Worm (Caenorhabditis elegans): ENCODE data around the gene Y57A10B.6.

Y57A10B.6 gene

DNA sequence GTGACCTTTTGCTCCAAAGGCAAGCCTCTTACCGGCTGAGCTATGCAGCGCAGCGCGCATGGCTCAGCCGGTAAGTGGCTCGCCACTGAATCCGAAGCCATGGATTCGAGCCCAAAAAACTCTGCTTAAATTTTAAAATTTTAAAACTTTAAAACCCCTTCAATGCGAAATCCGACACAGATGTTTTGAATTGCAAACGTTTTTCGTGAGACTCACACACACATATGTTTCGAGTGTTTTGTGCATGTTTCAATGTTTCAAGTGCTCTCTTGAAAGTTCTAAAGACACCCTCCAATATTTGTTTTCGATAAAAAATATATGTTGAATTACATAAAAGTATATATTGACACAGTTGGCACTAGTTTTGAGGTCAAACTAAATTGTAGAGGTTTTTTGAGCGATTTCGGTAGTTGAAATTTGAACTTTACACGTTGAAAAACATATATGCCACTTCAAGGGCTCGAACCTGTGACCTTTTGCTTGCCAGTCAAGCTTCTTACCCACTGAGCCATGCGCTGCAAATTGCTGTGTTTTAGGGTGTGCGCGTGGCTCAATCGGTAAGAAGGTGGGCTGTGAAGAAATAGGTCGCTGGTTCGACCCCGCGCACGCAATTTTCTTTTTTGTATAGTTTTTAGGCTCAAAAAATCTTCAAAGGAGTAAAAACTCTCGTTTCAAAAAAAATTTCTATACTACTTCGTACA lies 43.4 kb upstream of the Y57A10B.6 start:
- TF ChIP-seq nhr-12 (tag; optimal IDR thresholded peaks at IDR 0.05) (no peak), dpl-1 (GFP tag; optimal IDR thresholded peaks at IDR 0.05) (no peak), sox-4 (tag; optimal IDR thresholded peaks at IDR 0.05) (no peak), nhr-71 (tag; optimal IDR thresholded peaks at IDR 0.05) (no peak), snpc-4 (tag; optimal IDR thresholded peaks at IDR 0.05) (no peak), snu-23 (GFP tag; optimal IDR thresholded peaks at IDR 0.05) (no peak), nhr-76 (tag; optimal IDR thresholded peaks at IDR 0.05) (no peak), nhr-84 (tag; optimal IDR thresholded peaks at IDR 0.05) (no peak), aly-2 (tag; optimal IDR thresholded peaks at IDR 0.05) (no peak), ets-5 (GFP tag; IDR thresholded peaks at IDR 0.05) (0 out of 2 replicates have a peak, but pooled peaks have one; percentile 59), xbp-1 (tag; optimal IDR thresholded peaks at IDR 0.05) (no peak), jun-1 (tag; optimal IDR thresholded peaks at IDR 0.05) (no peak), lin-15B (tag; optimal IDR thresholded peaks at IDR 0.05) (no peak), efl-1 (optimal IDR thresholded peaks at IDR 0.05) (no peak), efl-1 (GFP tag; optimal IDR thresholded peaks at IDR 0.05 in 1 of 2) (peak in 1 of 2 experiments; percentile 83), ceh-88 (GFP tag; IDR thresholded peaks at IDR 0.05) (no peak), nhr-11 (tag; optimal IDR thresholded peaks at IDR 0.05) (no peak), irx-1 (tag; optimal IDR thresholded peaks at IDR 0.05) (no peak), grh-1 (GFP tag; IDR thresholded peaks at IDR 0.05) (no peak), lsy-2 (tag; optimal IDR thresholded peaks at IDR 0.05) (no peak), unc-30 (tag; optimal IDR thresholded peaks at IDR 0.05) (no peak), ceh-8 (GFP tag; optimal IDR thresholded peaks at IDR 0.05) (no peak), ceh-90 (tag; optimal IDR thresholded peaks at IDR 0.05) (no peak), ceh-82 (tag; optimal IDR thresholded peaks at IDR 0.05) (no peak), hlh-17 (GFP tag; optimal IDR thresholded peaks at IDR 0.05; ENCODE audit: borderline replicate concordance) (no peak), nhr-19 (GFP tag; conservative IDR thresholded peaks at IDR 0.05) (no peak), ces-1 (GFP tag; optimal IDR thresholded peaks at IDR 0.05) (no peak), dsc-1 (tag; optimal IDR thresholded peaks at IDR 0.05) (peak; percentile 82), fkh-4 (tag; optimal IDR thresholded peaks at IDR 0.05; ENCODE audit: borderline replicate concordance) (peak; percentile 74), hlh-4 (tag; optimal IDR thresholded peaks at IDR 0.05) (no peak), lin-14 (GFP tag; optimal IDR thresholded peaks at IDR 0.05) (peak; percentile 7), vab-15 (tag; optimal IDR thresholded peaks at IDR 0.05) (no peak), pax-3 (tag; optimal IDR thresholded peaks at IDR 0.05) (no peak), elt-2 (tag; optimal IDR thresholded peaks at IDR 0.05) (no peak), nhr-20 (tag; optimal IDR thresholded peaks at IDR 0.05) (no peak), lir-3 (tag; optimal IDR thresholded peaks at IDR 0.05; ENCODE audit: poor library complexity) (peak; percentile 19)

ce11 chrII:12348957-12349356 lies 40.9 kb upstream of the Y57A10B.6 start:
- TF ChIP-seq zag-1 (tag; optimal IDR thresholded peaks at IDR 0.05) (no peak), lin-14 (GFP tag; optimal IDR thresholded peaks at IDR 0.05) (peak; percentile 14)

DNA sequence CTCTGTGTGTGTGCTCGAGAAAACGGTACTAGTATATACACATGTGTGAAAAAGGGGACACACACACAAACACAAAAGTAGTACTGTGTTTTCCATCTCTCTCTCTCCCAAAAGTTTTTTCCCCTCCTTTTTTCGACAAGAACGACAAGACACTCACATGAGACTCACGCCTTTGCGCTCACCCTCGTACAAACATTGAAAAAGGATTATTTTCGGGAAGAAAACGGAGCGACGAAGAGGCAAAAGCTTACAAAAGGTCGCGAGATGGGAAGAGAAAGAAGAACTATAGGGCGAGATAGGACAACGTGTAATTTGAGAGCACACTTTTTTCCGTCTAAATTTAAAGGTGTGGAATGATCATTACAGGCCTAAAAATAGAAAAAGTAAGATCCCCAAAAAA lies 40.0 kb upstream of the Y57A10B.6 start:
- TF ChIP-seq grh-1 (GFP tag; IDR thresholded peaks at IDR 0.05), result no peak
- no peak for TF ChIP-seq irx-1 (tag; optimal IDR thresholded peaks at IDR 0.05)
- TF ChIP-seq ets-5 (GFP tag; IDR thresholded peaks at IDR 0.05), result no peak
- no peak for TF ChIP-seq aha-1 (tag; optimal IDR thresholded peaks at IDR 0.05)
- peak; percentile 37 for TF ChIP-seq lin-14 (GFP tag; optimal IDR thresholded peaks at IDR 0.05)
- no peak for TF ChIP-seq unc-30 (tag; optimal IDR thresholded peaks at IDR 0.05)
- no peak for TF ChIP-seq zip-4 (GFP tag; optimal IDR thresholded peaks at IDR 0.05)
- TF ChIP-seq nhr-77 (tag; optimal IDR thresholded peaks at IDR 0.05), result peak; percentile 44
- no peak for TF ChIP-seq nhr-84 (tag; optimal IDR thresholded peaks at IDR 0.05)
- TF ChIP-seq tbx-2 (tag; optimal IDR thresholded peaks at IDR 0.05), result no peak
- TF ChIP-seq ztf-11 (tag; optimal IDR thresholded peaks at IDR 0.05), result no peak
- peak; percentile 39 for TF ChIP-seq sup-37 (GFP tag; optimal IDR thresholded peaks at IDR 0.05)
- TF ChIP-seq nhr-85 (tag), result no peak
- no peak for TF ChIP-seq ama-1 (optimal IDR thresholded peaks at IDR 0.05)
- no peak for TF ChIP-seq pag-3 (tag; optimal IDR thresholded peaks at IDR 0.05; ENCODE audit: borderline replicate concordance, insufficient read depth)
- no peak for TF ChIP-seq hpl-2 (GFP tag; optimal IDR thresholded peaks at IDR 0.05)
- no peak for TF ChIP-seq nhr-237 (tag; optimal IDR thresholded peaks at IDR 0.05)
- no peak for TF ChIP-seq mef-2 (tag; optimal IDR thresholded peaks at IDR 0.05)
- TF ChIP-seq fkh-8 (tag; optimal IDR thresholded peaks at IDR 0.05), result no peak
- no peak for TF ChIP-seq alr-1 (tag; optimal IDR thresholded peaks at IDR 0.05; ENCODE audit: borderline replicate concordance)
- TF ChIP-seq nhr-20 (tag; optimal IDR thresholded peaks at IDR 0.05), result peak; percentile 7
